Worm (Caenorhabditis elegans) whole organism, L4 larva: ENCODE results near the gene nep-10.

Experiments
- F10B5.3 ChIP-seq: sonication (generic microtip); optimal IDR thresholded peaks from 2 replicates; lab custom pipeline; 2016; ENCODE audit warnings: mild to moderate bottlenecking, missing genetic modification characterization, missing compliant biosample characterization
- F37D6.2 ChIP-seq: sonication (generic microtip); optimal IDR thresholded peaks from 2 replicates; lab custom pipeline; 2016; ENCODE audit warnings: mild to moderate bottlenecking, missing genetic modification characterization, missing compliant biosample characterization
- F44E2.7 ChIP-seq: fragments of 200-800 bp; sonication (Bioruptor generic); IDR thresholded peaks from 2 replicates; pipeline ENCODE4 v2.1.2; 2022; ENCODE audit warnings: missing genetic modification characterization, missing compliant biosample characterization
- R02D3.7 ChIP-seq: fragments of 150-350 bp; sonication (generic microtip); optimal IDR thresholded peaks from 3 replicates; lab custom pipeline; 2014; ENCODE audit warnings: missing biosample characterization, missing genetic modification characterization
- ZK546.5 ChIP-seq, 2 experiments: sonication (generic microtip); optimal IDR thresholded peaks; 2 replicates each; lab custom pipeline; 2017; ENCODE audit warnings: missing biosample characterization in 2 of 2, missing genetic modification characterization in 2 of 2
- ceh-32 ChIP-seq: sonication (generic microtip); optimal IDR thresholded peaks from 2 replicates; lab custom pipeline; 2016; ENCODE audit warnings: mild to moderate bottlenecking, missing genetic modification characterization, missing compliant biosample characterization; ENCODE audit not compliant: poor library complexity
- ceh-44 ChIP-seq: fragments of 200-800 bp; sonication (Bioruptor generic); IDR thresholded peaks from 2 replicates; pipeline ENCODE4 v1.3.6; 2022; ENCODE audit warnings: missing genetic modification reagents, missing genetic modification characterization, missing compliant biosample characterization
- ceh-62 ChIP-seq: sonication (generic microtip); optimal IDR thresholded peaks from 2 replicates; lab custom pipeline; 2017; ENCODE audit warnings: missing biosample characterization, missing genetic modification characterization
- ces-1 ChIP-seq: fragments of 150-350 bp; sonication (generic microtip); optimal IDR thresholded peaks from 4 replicates; lab custom pipeline; 2014; ENCODE audit warnings: missing biosample characterization, missing genetic modification reagents, missing genetic modification characterization
- cey-2 ChIP-seq: sonication (generic microtip); optimal IDR thresholded peaks from 3 replicates; lab custom pipeline; 2017; ENCODE audit warnings: missing genetic modification characterization, mild to moderate bottlenecking, missing compliant biosample characterization, antibody characterized with exemption, borderline replicate concordance; ENCODE audit not compliant: insufficient read depth
- ctbp-1 ChIP-seq: fragments of 200-800 bp; sonication (Bioruptor generic); IDR thresholded peaks from 2 replicates; pipeline ENCODE4 v1.3.6; 2022; ENCODE audit warnings: missing genetic modification reagents, missing genetic modification characterization, missing compliant biosample characterization
- daf-12 ChIP-seq: fragments of 150-350 bp; optimal IDR thresholded peaks from 2 replicates; lab custom pipeline; 2014; ENCODE audit warnings: missing biosample characterization, missing genetic modification reagents, missing genetic modification characterization
- daf-19 ChIP-seq: fragments of 200-800 bp; sonication (Bioruptor generic); conservative IDR thresholded peaks from 2 replicates; pipeline ENCODE4 v1.3.6; 2022; ENCODE audit warnings: missing genetic modification characterization, missing compliant biosample characterization
- dmd-6 ChIP-seq: fragments of 200-800 bp; sonication (Bioruptor generic); IDR thresholded peaks from 2 replicates; pipeline ENCODE4 v1.3.6; 2022; ENCODE audit warnings: missing genetic modification reagents, missing genetic modification characterization, missing compliant biosample characterization
- dmd-9 ChIP-seq: fragments of 200-800 bp; sonication (Bioruptor generic); IDR thresholded peaks from 2 replicates; pipeline ENCODE4 v1.3.6; 2022; ENCODE audit warnings: missing genetic modification reagents, missing genetic modification characterization, missing compliant biosample characterization
- dpl-1 ChIP-seq: fragments of 150-350 bp; optimal IDR thresholded peaks from 2 replicates; lab custom pipeline; 2014; ENCODE audit warnings: missing biosample characterization, missing genetic modification reagents, missing genetic modification characterization
- fkh-10 ChIP-seq: fragments of 150-350 bp; optimal IDR thresholded peaks from 2 replicates; lab custom pipeline; 2014; ENCODE audit warnings: missing biosample characterization, missing genetic modification reagents, missing genetic modification characterization
- fos-1 ChIP-seq: fragments of 150-350 bp; optimal IDR thresholded peaks from 2 replicates; lab custom pipeline; 2014; ENCODE audit warnings: missing biosample characterization, missing genetic modification characterization
- hif-1 ChIP-seq, 2 experiments: sonication (generic microtip); optimal IDR thresholded peaks; 2 replicates each; lab custom pipeline; 2016 to 2017; ENCODE audit warnings: missing compliant biosample characterization in 2 of 2, missing genetic modification characterization in 2 of 2, missing genetic modification reagents in 2 of 2, missing genotype in 2 of 2, mild to moderate bottlenecking in 1 of 2
- hlh-11 ChIP-seq: fragments of 200-800 bp; sonication (Bioruptor generic); optimal IDR thresholded peaks from 2 replicates; lab custom pipeline; 2018; ENCODE audit warnings: mild to moderate bottlenecking, missing genetic modification characterization, missing compliant biosample characterization
- lin-1 ChIP-seq: fragments of 200-800 bp; sonication (Bioruptor generic); IDR thresholded peaks from 2 replicates; pipeline ENCODE4 v1.3.6; 2022; ENCODE audit warnings: missing genetic modification reagents, missing genetic modification characterization, missing compliant biosample characterization
- lin-13 ChIP-seq: fragments of 150-350 bp; optimal IDR thresholded peaks from 2 replicates; lab custom pipeline; 2014; ENCODE audit warnings: missing biosample characterization, missing genetic modification reagents, missing genetic modification characterization
- mes-2 ChIP-seq: sonication (generic microtip); optimal IDR thresholded peaks from 2 replicates; lab custom pipeline; 2016; ENCODE audit warnings: missing genotype, mild to moderate bottlenecking, missing genetic modification characterization, missing compliant biosample characterization; ENCODE audit not compliant: poor library complexity, severe bottlenecking
- nhr-25 ChIP-seq: sonication (generic microtip); optimal IDR thresholded peaks from 2 replicates; lab custom pipeline; 2017; ENCODE audit warnings: missing genetic modification characterization, mild to moderate bottlenecking, missing compliant biosample characterization, antibody characterized with exemption, moderate library complexity, borderline replicate concordance; ENCODE audit not compliant: insufficient read depth
- nhr-28 ChIP-seq: fragments of 150-350 bp; optimal IDR thresholded peaks from 2 replicates; lab custom pipeline; 2014; ENCODE audit warnings: missing biosample characterization, missing genetic modification characterization
- nhr-41 ChIP-seq: fragments of 200-800 bp; sonication (Bioruptor generic); IDR thresholded peaks from 2 replicates; pipeline ENCODE4 v1.3.6; 2022; ENCODE audit warnings: missing genetic modification reagents, missing genetic modification characterization, missing compliant biosample characterization
- nhr-48 ChIP-seq: sonication (generic microtip); optimal IDR thresholded peaks from 2 replicates; lab custom pipeline; 2016; ENCODE audit warnings: mild to moderate bottlenecking, missing genetic modification characterization, missing compliant biosample characterization
- pha-4 ChIP-seq, 2 experiments: fragments of 150-350 bp in 1 of 2; fragments of 200-800 bp in 1 of 2; sonication (Bioruptor generic) in 1 of 2; IDR thresholded peaks in 1 of 2; optimal IDR thresholded peaks in 1 of 2; 2 replicates each; pipeline versions ENCODE4 v1.3.6 to Lab custom; 2014 to 2022; ENCODE audit warnings: missing genetic modification characterization in 2 of 2, missing genetic modification reagents in 2 of 2, missing biosample characterization in 1 of 2, missing compliant biosample characterization in 1 of 2
- rbr-2 ChIP-seq: sonication (generic microtip); optimal IDR thresholded peaks from 2 replicates; lab custom pipeline; 2016; ENCODE audit warnings: missing genotype, missing genetic modification characterization, missing compliant biosample characterization
- set-16 ChIP-seq: fragments of 200-800 bp; sonication (Bioruptor generic); IDR thresholded peaks from 2 replicates; pipeline ENCODE4 v1.3.6; 2022; ENCODE audit warnings: missing genetic modification reagents, missing genetic modification characterization, missing compliant biosample characterization
- snpc-1.2 ChIP-seq: fragments of 200-800 bp; sonication (Bioruptor generic); IDR thresholded peaks from 2 replicates; pipeline ENCODE4 v1.3.6; 2022; ENCODE audit warnings: missing genetic modification reagents, missing genetic modification characterization, missing compliant biosample characterization
- snpc-4 ChIP-seq: fragments of 150-350 bp; optimal IDR thresholded peaks from 2 replicates; lab custom pipeline; 2014; ENCODE audit warnings: missing biosample characterization, missing genetic modification characterization
- unc-39 ChIP-seq: sonication (generic microtip); optimal IDR thresholded peaks from 2 replicates; lab custom pipeline; 2017; ENCODE audit warnings: missing biosample characterization, missing genetic modification characterization
- unc-62 ChIP-seq, 3 experiments: fragments of 150-350 bp in 1 of 3; sonication (generic microtip); optimal IDR thresholded peaks in 2 of 3; peaks in 1 of 3; 1 replicate in 1 of 3; 2 replicates in 2 of 3; lab custom pipeline; 2014 to 2017; ENCODE audit warnings: missing biosample characterization in 3 of 3, missing genetic modification characterization in 3 of 3, missing genetic modification reagents in 3 of 3, missing genotype in 1 of 3
- zfp-3 ChIP-seq: fragments of 200-800 bp; sonication (Bioruptor generic); conservative IDR thresholded peaks from 2 replicates; pipeline ENCODE4 v1.3.6; 2022; ENCODE audit warnings: missing genetic modification reagents, missing genetic modification characterization, missing compliant biosample characterization

Gene nep-10

DNA sequence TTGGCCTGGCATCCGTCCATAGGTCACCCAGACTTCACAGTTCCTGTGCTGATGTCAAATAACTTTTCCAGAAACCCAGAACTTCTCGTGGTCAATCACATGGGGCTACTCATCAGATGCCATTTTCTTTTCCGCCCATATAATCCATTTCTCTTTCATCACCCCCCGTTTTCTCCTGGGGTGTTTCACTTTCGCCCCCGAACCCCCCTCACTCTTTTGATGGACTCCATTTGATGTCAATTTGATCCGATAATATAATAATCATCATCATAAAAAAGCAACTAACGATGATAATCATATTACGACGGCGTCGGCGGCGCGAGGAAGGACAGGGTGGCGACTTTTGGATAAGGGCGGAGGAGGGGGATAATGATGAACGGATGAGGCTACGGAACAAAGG lies 35.5 kb upstream of the nep-10 start:
- TF ChIP-seq unc-39 (tag; lab: Kevin White, UChicago) (no peak), hlh-11 (tag; lab: Kevin White, UChicago) (peak; percentile 2)

DNA sequence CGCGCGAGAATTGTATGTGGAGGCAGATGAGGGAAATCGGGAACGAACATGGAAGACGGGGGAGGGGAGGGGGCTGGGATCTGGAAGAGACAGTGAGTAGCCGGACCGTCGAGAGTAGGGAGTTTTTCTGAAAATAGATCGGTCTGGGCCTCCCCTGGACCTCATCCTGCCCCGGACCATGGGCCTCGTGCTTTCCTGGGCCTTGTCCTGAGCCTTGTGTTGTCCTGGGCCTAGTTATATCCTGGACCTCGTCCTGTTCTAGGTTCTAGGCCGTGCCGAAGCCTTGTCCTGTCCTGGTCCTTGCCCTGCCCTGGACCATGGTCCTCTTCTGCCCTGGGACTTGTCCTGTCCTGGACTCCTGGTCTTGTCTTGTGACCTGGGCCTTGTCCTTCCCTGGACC lies 34.6 kb upstream of the nep-10 start:
- TF ChIP-seq nhr-41 (GFP tag; lab: Robert Waterston, UW): no peak
- no peak for TF ChIP-seq ces-1 (GFP tag; lab: Kevin White, UChicago)
- TF ChIP-seq dpl-1 (GFP tag; lab: Kevin White, UChicago): no peak
- no peak for TF ChIP-seq daf-12 (tag; lab: Kevin White, UChicago)
- peak; percentile 77 for TF ChIP-seq set-16 (GFP tag; lab: Robert Waterston, UW)
- no peak for TF ChIP-seq ceh-32 (tag; lab: Kevin White, UChicago)
- no peak for TF ChIP-seq ctbp-1 (GFP tag; lab: Robert Waterston, UW)

DNA sequence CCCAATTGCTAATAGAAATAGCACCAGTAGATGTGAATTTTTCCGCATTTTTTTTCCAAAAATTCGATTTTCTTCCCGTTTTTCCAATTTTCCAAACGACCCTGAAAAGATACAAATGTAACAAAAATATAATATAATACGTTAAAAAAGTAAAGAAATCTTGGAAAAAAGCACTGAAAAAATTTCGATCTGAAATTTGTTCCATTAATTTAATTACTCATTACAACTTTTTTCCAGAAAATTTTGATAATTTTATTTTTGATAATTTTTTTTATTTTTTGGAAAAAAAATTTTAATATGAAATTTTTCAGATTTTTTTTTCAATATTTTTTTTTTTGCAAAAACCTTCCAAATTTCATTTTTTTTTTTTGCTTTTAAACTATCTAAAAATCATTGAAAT lies 33.7 kb upstream of the nep-10 start, which contains the start of gene skpo-2:
TSS of gene skpo-2 (minus strand) at position 101 of the 400 bp plus-strand sequence.
- TF ChIP-seq fos-1 (tag; lab: Kevin White, UChicago): no peak
- TF ChIP-seq pha-4 (GFP tag; IDR thresholded peaks at IDR 0.05; lab: Robert Waterston, UW): no peak
- TF ChIP-seq pha-4 (tag; optimal IDR thresholded peaks at IDR 0.05; lab: Kevin White, UChicago): no peak
- no peak for TF ChIP-seq R02D3.7 (tag; lab: Kevin White, UChicago)
- no peak for TF ChIP-seq ceh-44 (GFP tag; lab: Robert Waterston, UW)
- no peak for TF ChIP-seq hif-1 (tag; optimal IDR thresholded peaks at IDR 0.05; lab: Kevin White, UChicago)

DNA sequence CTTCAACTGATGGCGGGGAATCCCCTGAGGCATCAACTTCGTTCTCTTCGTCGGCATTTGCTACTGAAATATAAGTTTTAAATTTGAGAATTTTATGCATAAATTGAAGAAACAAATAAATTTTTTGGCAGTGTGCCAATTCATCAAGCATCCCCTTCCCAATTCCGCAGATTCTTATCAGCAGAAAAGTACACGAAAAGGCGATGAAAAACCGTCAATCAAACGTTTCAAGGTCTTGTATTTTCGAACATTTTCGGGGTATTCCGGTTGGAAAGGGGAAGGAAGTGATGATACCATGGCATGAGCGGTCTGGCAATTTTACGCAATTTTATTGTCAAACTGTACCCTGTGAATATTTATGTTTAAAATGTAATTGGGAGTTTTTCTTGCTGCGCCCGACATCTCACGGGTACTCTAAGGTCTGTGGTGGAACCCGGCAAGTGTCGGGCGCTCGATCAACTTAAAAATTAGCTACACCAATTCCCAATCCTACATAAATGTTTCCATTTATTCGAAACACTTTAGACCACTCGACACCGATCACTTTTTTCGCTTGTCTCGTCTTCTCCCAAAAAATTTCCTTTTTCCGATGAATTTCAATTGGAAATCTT lies 32.2 kb upstream of the nep-10 start:
- peak; percentile 55 for TF ChIP-seq dmd-6
- TF ChIP-seq rbr-2 (tag; lab: Kevin White, UChicago): no peak
- TF ChIP-seq fos-1 (tag; lab: Kevin White, UChicago): no peak
- no peak for TF ChIP-seq F10B5.3 (tag; lab: Kevin White, UChicago)
- TF ChIP-seq cey-2: no peak
- TF ChIP-seq hlh-11 (tag; lab: Kevin White, UChicago): no peak
- peak; percentile 16 for TF ChIP-seq nhr-25 (tag; lab: Kevin White, UChicago)
- peak in 1 of 2 experiments; percentile 30 for TF ChIP-seq unc-62 (GFP tag; optimal IDR thresholded peaks at IDR 0.05 in 1 of 2; lab: Kevin White, UChicago)
- TF ChIP-seq unc-62 (tag; optimal IDR thresholded peaks at IDR 0.05; lab: Kevin White, UChicago): no peak
- TF ChIP-seq lin-13 (GFP tag; lab: Kevin White, UChicago): no peak
- no peak for TF ChIP-seq F44E2.7
- no peak for TF ChIP-seq F37D6.2 (tag; lab: Kevin White, UChicago)
- peak; percentile 16 for TF ChIP-seq snpc-4 (tag; lab: Kevin White, UChicago)
- TF ChIP-seq ZK546.5 (tag; optimal IDR thresholded peaks at IDR 0.05; lab: Kevin White, UChicago): no peak
- no peak for TF ChIP-seq dmd-9
- TF ChIP-seq lin-1 (GFP tag; lab: Robert Waterston, UW): no peak; the same call in 1 of the 2 replicates
- no peak for TF ChIP-seq mes-2 (tag; lab: Kevin White, UChicago)
- no peak for TF ChIP-seq ceh-62 (tag; lab: Kevin White, UChicago)
- no peak for TF ChIP-seq ces-1 (GFP tag; lab: Kevin White, UChicago)
- peak; percentile 34 for TF ChIP-seq nhr-28 (tag; lab: Kevin White, UChicago)
- no peak for TF ChIP-seq snpc-1.2 (GFP tag; lab: Robert Waterston, UW)
- no peak for TF ChIP-seq daf-19
- TF ChIP-seq zfp-3 (GFP tag; lab: Robert Waterston, UW): no peak
- no peak for TF ChIP-seq nhr-48 (tag; lab: Kevin White, UChicago)
- no peak for TF ChIP-seq fkh-10 (GFP tag; lab: Kevin White, UChicago)
- TF ChIP-seq, all 104 proteins: peak for 5
